Worm (Caenorhabditis elegans) whole organism, L1 larva: ENCODE results near the gene acaa-2.

Experiments
- C04F5.9 ChIP-seq: sonication (generic microtip); optimal IDR thresholded peaks from 2 replicates; lab custom pipeline; 2016; ENCODE audit warnings: missing genetic modification characterization, missing compliant biosample characterization
- Y116A8C.19 ChIP-seq: sonication (generic microtip); optimal IDR thresholded peaks from 2 replicates; lab custom pipeline; 2016; ENCODE audit warnings: missing compliant biosample characterization, missing genetic modification characterization, borderline replicate concordance
- aly-2 ChIP-seq: fragments of 150-350 bp; optimal IDR thresholded peaks from 2 replicates; lab custom pipeline; 2014; ENCODE audit warnings: missing biosample characterization, missing genetic modification characterization
- ama-1 ChIP-seq: fragments of 150-350 bp; optimal IDR thresholded peaks from 2 replicates; lab custom pipeline; 2014
- blmp-1 ChIP-seq: fragments of 150-350 bp; optimal IDR thresholded peaks from 2 replicates; lab custom pipeline; 2014; ENCODE audit warnings: missing biosample characterization, missing genetic modification characterization
- ceh-63 ChIP-seq: fragments of 200-800 bp; sonication (Bioruptor generic); optimal IDR thresholded peaks from 2 replicates; lab custom pipeline; 2018; ENCODE audit warnings: mild to moderate bottlenecking, missing genetic modification characterization, missing compliant biosample characterization
- ceh-88 ChIP-seq: fragments of 200-800 bp; sonication (Bioruptor generic); IDR thresholded peaks from 2 replicates; pipeline ENCODE4 v1.3.6; 2022; ENCODE audit warnings: missing genetic modification characterization, missing compliant biosample characterization
- ceh-90 ChIP-seq: sonication (generic microtip); optimal IDR thresholded peaks from 2 replicates; lab custom pipeline; 2016; ENCODE audit warnings: missing genetic modification characterization, missing compliant biosample characterization
- ces-1 ChIP-seq: fragments of 150-350 bp; optimal IDR thresholded peaks from 2 replicates; lab custom pipeline; 2014; ENCODE audit warnings: missing biosample characterization, missing genetic modification reagents, missing genetic modification characterization
- dpl-1 ChIP-seq, 3 experiments: fragments of 150-350 bp in 2 of 3; sonication (generic microtip) in 1 of 3; optimal IDR thresholded peaks; 2 replicates each; lab custom pipeline; 2014 to 2017; ENCODE audit warnings: missing biosample characterization in 3 of 3, missing genetic modification characterization in 3 of 3, missing genetic modification reagents in 3 of 3
- dsc-1 ChIP-seq: sonication (generic microtip); optimal IDR thresholded peaks from 2 replicates; lab custom pipeline; 2016; ENCODE audit warnings: mild to moderate bottlenecking, missing genetic modification characterization, missing compliant biosample characterization
- efl-1 ChIP-seq, 4 experiments: fragments of 150-350 bp; optimal IDR thresholded peaks in 3 of 4; peaks in 1 of 4; 1 replicate in 1 of 4; 2 replicates in 3 of 4; lab custom pipeline; 2014; ENCODE audit warnings: missing biosample characterization in 2 of 4, missing genetic modification characterization in 2 of 4, missing genetic modification reagents in 2 of 4
- elt-2 ChIP-seq: sonication (generic microtip); optimal IDR thresholded peaks from 2 replicates; lab custom pipeline; 2016; ENCODE audit warnings: missing genetic modification characterization, mild to moderate bottlenecking, inconsistent platforms, missing compliant biosample characterization, missing genetic modification reagents
- elt-3 ChIP-seq, 6 experiments: fragments of 150-350 bp in 1 of 6; sonication (generic microtip); optimal IDR thresholded peaks; 2 replicates each; lab custom pipeline; 2017 to 2018; ENCODE audit warnings: missing biosample characterization in 6 of 6, missing genetic modification characterization in 6 of 6, inconsistent platforms in 1 of 6
- fkh-4 ChIP-seq: sonication (generic microtip); optimal IDR thresholded peaks from 2 replicates; lab custom pipeline; 2016; ENCODE audit warnings: missing compliant biosample characterization, missing genetic modification characterization, borderline replicate concordance
- fkh-8 ChIP-seq: sonication (generic microtip); optimal IDR thresholded peaks from 2 replicates; lab custom pipeline; 2016; ENCODE audit warnings: mild to moderate bottlenecking, missing genetic modification characterization, missing compliant biosample characterization
- grh-1 ChIP-seq: fragments of 200-800 bp; sonication (Bioruptor generic); IDR thresholded peaks from 2 replicates; pipeline ENCODE4 v1.3.6; 2022; ENCODE audit warnings: missing genetic modification reagents, missing genetic modification characterization, missing compliant biosample characterization
- hlh-4 ChIP-seq: sonication (generic microtip); optimal IDR thresholded peaks from 2 replicates; lab custom pipeline; 2016; ENCODE audit warnings: mild to moderate bottlenecking, missing genetic modification characterization, missing compliant biosample characterization
- hpl-2 ChIP-seq: fragments of 150-350 bp; optimal IDR thresholded peaks from 2 replicates; lab custom pipeline; 2014; ENCODE audit warnings: missing biosample characterization, missing genetic modification reagents, missing genetic modification characterization
- irx-1 ChIP-seq: sonication (generic microtip); optimal IDR thresholded peaks from 2 replicates; lab custom pipeline; 2016; ENCODE audit warnings: missing genetic modification characterization, missing compliant biosample characterization
- jun-1 ChIP-seq: fragments of 150-350 bp; optimal IDR thresholded peaks from 2 replicates; lab custom pipeline; 2014; ENCODE audit warnings: missing biosample characterization, missing genetic modification reagents, missing genetic modification characterization
- lin-13 ChIP-seq: fragments of 150-350 bp; optimal IDR thresholded peaks from 2 replicates; lab custom pipeline; 2014; ENCODE audit warnings: missing biosample characterization, missing genetic modification reagents, missing genetic modification characterization
- lin-14 ChIP-seq: fragments of 200-800 bp; sonication (Bioruptor generic); optimal IDR thresholded peaks from 2 replicates; lab custom pipeline; 2018; ENCODE audit warnings: mild to moderate bottlenecking, missing genetic modification characterization, moderate library complexity, missing compliant biosample characterization
- lin-15B ChIP-seq: fragments of 150-350 bp; sonication (generic microtip); optimal IDR thresholded peaks from 3 replicates; lab custom pipeline; 2014; ENCODE audit warnings: missing biosample characterization, missing genetic modification characterization
- lir-3 ChIP-seq: sonication (generic microtip); optimal IDR thresholded peaks from 2 replicates; lab custom pipeline; 2016; ENCODE audit warnings: mild to moderate bottlenecking, missing genetic modification characterization, moderate library complexity, missing compliant biosample characterization; ENCODE audit not compliant: poor library complexity
- lsy-2 ChIP-seq, 2 experiments: fragments of 150-350 bp; optimal IDR thresholded peaks; 2 replicates each; lab custom pipeline; 2014; ENCODE audit warnings: missing biosample characterization in 2 of 2, missing genetic modification characterization in 2 of 2
- mdl-1 ChIP-seq, 2 experiments: fragments of 150-350 bp; optimal IDR thresholded peaks; 2 replicates each; lab custom pipeline; 2014 to 2017; ENCODE audit warnings: missing biosample characterization in 2 of 2, missing genetic modification characterization in 2 of 2, inconsistent platforms in 1 of 2
- mef-2 ChIP-seq: fragments of 150-350 bp; optimal IDR thresholded peaks from 2 replicates; lab custom pipeline; 2014; ENCODE audit warnings: missing biosample characterization, missing genetic modification characterization
- mep-1 ChIP-seq: fragments of 150-350 bp; optimal IDR thresholded peaks from 2 replicates; lab custom pipeline; 2014; ENCODE audit warnings: missing biosample characterization, missing genetic modification characterization
- nhr-11 ChIP-seq: fragments of 150-350 bp; optimal IDR thresholded peaks from 2 replicates; lab custom pipeline; 2014; ENCODE audit warnings: missing biosample characterization, missing genetic modification characterization
- nhr-20 ChIP-seq: sonication (generic microtip); optimal IDR thresholded peaks from 2 replicates; lab custom pipeline; 2016; ENCODE audit warnings: mild to moderate bottlenecking, missing genetic modification characterization, missing compliant biosample characterization
- nhr-237 ChIP-seq: fragments of 150-350 bp; optimal IDR thresholded peaks from 2 replicates; lab custom pipeline; 2014; ENCODE audit warnings: missing biosample characterization, missing genetic modification characterization
- nhr-28 ChIP-seq: fragments of 150-350 bp; optimal IDR thresholded peaks from 2 replicates; lab custom pipeline; 2014; ENCODE audit warnings: missing biosample characterization, missing genetic modification characterization
- nhr-71 ChIP-seq: sonication (generic microtip); optimal IDR thresholded peaks from 2 replicates; lab custom pipeline; 2016; ENCODE audit warnings: mild to moderate bottlenecking, missing genetic modification characterization, moderate library complexity, missing compliant biosample characterization
- nhr-84 ChIP-seq: sonication (generic microtip); optimal IDR thresholded peaks from 2 replicates; lab custom pipeline; 2017; ENCODE audit warnings: missing biosample characterization, missing genetic modification characterization
- nhr-90 ChIP-seq: sonication (generic microtip); optimal IDR thresholded peaks from 2 replicates; lab custom pipeline; 2016; ENCODE audit warnings: mild to moderate bottlenecking, missing genetic modification characterization, missing compliant biosample characterization; ENCODE audit not compliant: poor library complexity
- pax-3 ChIP-seq: fragments of 200-800 bp; sonication (Bioruptor generic); optimal IDR thresholded peaks from 2 replicates; lab custom pipeline; 2018; ENCODE audit warnings: mild to moderate bottlenecking, missing genetic modification characterization, moderate library complexity, missing compliant biosample characterization
- rnt-1 ChIP-seq: sonication (generic microtip); optimal IDR thresholded peaks from 2 replicates; lab custom pipeline; 2016; ENCODE audit warnings: mild to moderate bottlenecking, missing genetic modification characterization, moderate library complexity, missing compliant biosample characterization
- skn-1 ChIP-seq: fragments of 150-350 bp; optimal IDR thresholded peaks from 2 replicates; lab custom pipeline; 2014; ENCODE audit warnings: missing biosample characterization, missing genetic modification characterization
- snu-23 ChIP-seq: sonication (generic microtip); optimal IDR thresholded peaks from 2 replicates; lab custom pipeline; 2016; ENCODE audit warnings: missing genetic modification characterization, missing compliant biosample characterization
- sptf-1 ChIP-seq: fragments of 150-350 bp; optimal IDR thresholded peaks from 2 replicates; lab custom pipeline; 2014; ENCODE audit warnings: missing biosample characterization, missing genetic modification characterization
- sup-37 ChIP-seq: fragments of 200-800 bp; sonication (Bioruptor generic); optimal IDR thresholded peaks from 2 replicates; lab custom pipeline; 2018; ENCODE audit warnings: mild to moderate bottlenecking, missing genetic modification characterization, missing compliant biosample characterization
- tbx-2 ChIP-seq: sonication (generic microtip); optimal IDR thresholded peaks from 2 replicates; lab custom pipeline; 2016; ENCODE audit warnings: missing genetic modification characterization, missing compliant biosample characterization
- unc-130 ChIP-seq: fragments of 150-350 bp; optimal IDR thresholded peaks from 2 replicates; lab custom pipeline; 2017; ENCODE audit warnings: missing biosample characterization, missing genetic modification characterization, inconsistent platforms
- unc-30 ChIP-seq: sonication (generic microtip); optimal IDR thresholded peaks from 2 replicates; lab custom pipeline; 2017; ENCODE audit warnings: missing biosample characterization, missing genetic modification characterization
- xbp-1 ChIP-seq: sonication (generic microtip); optimal IDR thresholded peaks from 2 replicates; lab custom pipeline; 2016; ENCODE audit warnings: missing genetic modification characterization, missing compliant biosample characterization
- zip-4 ChIP-seq: fragments of 200-800 bp; sonication (Bioruptor generic); optimal IDR thresholded peaks from 2 replicates; lab custom pipeline; 2018; ENCODE audit warnings: mild to moderate bottlenecking, missing genetic modification characterization, moderate library complexity, missing compliant biosample characterization
- ztf-11 ChIP-seq, 2 experiments: sonication (generic microtip); optimal IDR thresholded peaks; 2 replicates each; lab custom pipeline; 2016 to 2017; ENCODE audit warnings: missing genetic modification characterization in 2 of 2, missing biosample characterization in 1 of 2, missing compliant biosample characterization in 1 of 2
- ztf-4 ChIP-seq: fragments of 150-350 bp; optimal IDR thresholded peaks from 2 replicates; lab custom pipeline; 2014; ENCODE audit warnings: missing biosample characterization, missing genetic modification characterization

acaa-2 gene

DNA sequence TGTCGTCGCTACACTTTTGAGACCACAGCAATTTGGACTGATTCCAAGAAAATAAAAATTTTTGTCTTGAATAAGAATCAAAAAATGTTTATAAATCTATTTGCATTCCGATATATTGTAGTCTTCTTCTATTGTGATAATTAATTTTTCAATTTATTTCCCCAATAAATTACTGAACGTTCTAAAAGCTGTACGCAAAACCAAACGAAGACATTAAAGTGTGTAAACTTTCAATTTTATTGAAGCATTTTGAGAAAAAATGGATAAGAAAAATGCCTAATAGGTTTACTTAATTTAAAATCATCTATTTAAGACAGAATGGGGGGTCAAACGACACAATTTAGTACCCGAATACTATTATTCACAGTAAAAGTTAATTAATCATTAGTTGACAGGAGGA lies 42.2 kb upstream of the acaa-2 start:
- TF ChIP-seq aly-2 (tag; lab: Kevin White, UChicago) (no peak), dpl-1 (GFP tag; optimal IDR thresholded peaks at IDR 0.05; lab: Kevin White, UChicago) (no peak), snu-23 (no peak), hlh-4 (tag; lab: Kevin White, UChicago) (no peak), efl-1 (optimal IDR thresholded peaks at IDR 0.05; lab: Kevin White, UChicago) (no peak), efl-1 (GFP tag; optimal IDR thresholded peaks at IDR 0.05 in 1 of 2; lab: Kevin White, UChicago) (peak in 1 of 2 experiments; percentile 74), skn-1 (no peak)

DNA sequence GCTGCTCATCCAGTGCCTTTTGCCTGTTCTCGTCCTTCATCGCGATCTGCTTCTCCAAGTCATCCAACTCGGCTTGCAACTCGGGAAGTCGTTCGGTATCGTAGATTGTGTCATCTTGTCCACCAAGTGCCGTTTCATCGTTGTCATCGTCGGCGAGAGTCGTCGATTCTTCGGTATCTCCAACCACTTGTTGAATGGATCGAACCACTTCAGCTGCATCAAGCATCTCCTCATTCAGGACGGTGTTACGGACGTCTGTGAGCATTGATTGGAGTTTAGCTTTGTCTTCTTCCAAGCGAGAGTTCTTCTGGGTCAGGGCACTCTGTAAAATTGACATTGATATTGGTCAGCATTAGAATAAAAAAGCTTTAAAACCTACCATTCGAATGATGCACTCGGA lies 39.2 kb upstream of the acaa-2 start:
- TF ChIP-seq aly-2 (tag; lab: Kevin White, UChicago) (no peak), xbp-1 (tag; lab: Kevin White, UChicago) (no peak), nhr-237 (tag; lab: Kevin White, UChicago) (no peak), rnt-1 (tag; lab: Kevin White, UChicago) (no peak), ceh-63 (GFP tag; lab: Kevin White, UChicago) (no peak), nhr-11 (tag; lab: Kevin White, UChicago) (no peak), ztf-4 (tag; lab: Kevin White, UChicago) (no peak)

DNA sequence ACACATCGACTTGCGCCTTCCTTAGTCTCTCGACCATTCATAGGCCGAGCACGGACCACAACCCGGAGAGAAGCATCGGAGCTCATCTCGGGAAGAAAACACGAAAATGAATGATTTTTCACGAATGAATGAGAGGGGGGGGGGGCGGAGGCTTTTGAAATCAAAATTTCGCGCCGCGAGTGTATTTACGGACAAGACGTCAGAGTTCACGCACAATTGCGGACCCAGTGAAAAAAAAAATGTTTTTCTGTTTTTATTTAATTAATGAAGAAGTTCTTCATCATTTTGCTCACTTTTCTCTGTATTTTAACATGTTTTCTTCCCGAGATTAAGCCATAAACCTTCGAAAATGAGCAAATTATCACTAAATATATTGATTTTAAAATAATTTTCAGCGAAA lies 37.6 kb upstream of the acaa-2 start, which contains the start of the genes klp-19 and slc-36.1:
TSS of gene klp-19 (minus strand) at position 153 of the 400 bp plus-strand sequence.
TSS of gene slc-36.1 (plus strand) at position 396 of the 400 bp plus-strand sequence.
- TF ChIP-seq mef-2 (tag; lab: Kevin White, UChicago) (no peak), blmp-1 (no peak), nhr-71 (tag; lab: Kevin White, UChicago) (peak; percentile 67), fkh-4 (no peak), efl-1 (optimal IDR thresholded peaks at IDR 0.05; lab: Kevin White, UChicago) (peak; percentile 76 to 83), efl-1 (GFP tag; optimal IDR thresholded peaks at IDR 0.05 in 1 of 2; lab: Kevin White, UChicago) (peak; percentile 88 to 98), irx-1 (tag; lab: Kevin White, UChicago) (peak; percentile 38), fkh-8 (tag; lab: Kevin White, UChicago) (peak; percentile 27), ztf-4 (tag; lab: Kevin White, UChicago) (no peak), ama-1 (no peak), mep-1 (tag; lab: Kevin White, UChicago) (peak; percentile 74), lin-14 (GFP tag; lab: Kevin White, UChicago) (no peak), ztf-11 (tag; optimal IDR thresholded peaks at IDR 0.05; lab: Kevin White, UChicago) (no peak), nhr-90 (tag; lab: Kevin White, UChicago) (peak; percentile 13), ceh-90 (tag; lab: Kevin White, UChicago) (no peak), pax-3 (tag; lab: Kevin White, UChicago) (no peak), unc-130 (tag; lab: Kevin White, UChicago) (peak; percentile 17), sup-37 (GFP tag; lab: Kevin White, UChicago) (no peak), unc-30 (no peak), lir-3 (no peak), tbx-2 (tag; lab: Kevin White, UChicago) (peak; percentile 35), nhr-28 (tag; lab: Kevin White, UChicago) (no peak), lsy-2 (tag; optimal IDR thresholded peaks at IDR 0.05; lab: Kevin White, UChicago) (peak; percentile 62 to 68), sptf-1 (no peak), elt-2 (tag; lab: Kevin White, UChicago) (no peak), mdl-1 (tag; optimal IDR thresholded peaks at IDR 0.05; lab: Kevin White, UChicago) (peak in 1 of 2 experiments; percentile 17), hlh-4 (tag; lab: Kevin White, UChicago) (no peak), lin-13 (peak; percentile 12), nhr-237 (tag; lab: Kevin White, UChicago) (no peak), nhr-84 (tag; lab: Kevin White, UChicago) (no peak), zip-4 (no peak), dsc-1 (tag; lab: Kevin White, UChicago) (peak; percentile 42), nhr-20 (tag; lab: Kevin White, UChicago) (peak; percentile 32), hpl-2 (no peak), ces-1 (no peak), lin-15B (tag; lab: Kevin White, UChicago) (peak; percentile 41), jun-1 (no peak), grh-1 (no peak), Y116A8C.19 (no peak), C04F5.9 (tag; lab: Kevin White, UChicago) (peak; percentile 30), ceh-88 (no peak), elt-3 (tag; optimal IDR thresholded peaks at IDR 0.05; lab: Kevin White, UChicago) (no peak)
